Worm (Caenorhabditis elegans): Measurements from ENCODE around the gene gly-14.

DNA sequence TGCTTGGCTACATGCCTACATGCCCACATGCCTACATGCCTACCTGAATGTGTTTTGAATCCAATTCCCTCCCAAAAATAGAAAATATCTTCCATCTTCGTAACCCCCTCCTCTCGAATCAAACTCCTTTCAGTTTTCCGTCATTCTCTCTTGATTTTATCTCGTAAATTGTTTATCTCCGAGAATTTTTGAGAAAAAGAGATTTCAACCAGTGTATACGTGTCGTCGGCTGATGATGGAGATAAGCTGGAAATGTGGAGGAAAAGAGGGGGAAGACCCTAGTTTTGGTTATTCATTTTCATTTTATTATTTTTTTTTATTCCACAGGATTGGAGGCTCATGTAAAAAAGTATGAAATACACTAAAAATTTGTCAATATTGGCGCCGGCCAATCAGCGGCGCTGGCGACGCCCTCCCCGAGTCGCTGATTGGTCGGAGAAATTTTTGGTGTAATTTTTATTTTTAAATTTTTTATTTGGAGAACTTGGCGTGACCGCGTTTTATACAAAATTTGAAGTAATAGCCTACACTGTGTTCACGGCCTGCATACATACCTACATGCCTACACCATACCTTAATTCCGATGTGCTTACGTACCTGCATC is 14.1 kb downstream of the gly-14 start:
- TF ChIP-seq egl-5 (tag; optimal IDR thresholded peaks at IDR 0.05), result no peak
- TF ChIP-seq snpc-4 (tag; optimal IDR thresholded peaks at IDR 0.05), result no peak
